Fruit fly (Drosophila melanogaster) whole organism, embryonic: ENCODE measurements around the gene Irbp.

Experiments
- ATbp ChIP-seq: fragments of 200-800 bp; sonication (Bioruptor generic); optimal IDR thresholded peaks from 2 replicates; lab custom pipeline; 2017; ENCODE audit warnings: missing biosample characterization, mild to moderate bottlenecking, missing genetic modification characterization, missing genetic modification reagents
- Atf6 ChIP-seq: fragments of 200-800 bp; sonication (Bioruptor generic); IDR thresholded peaks from 2 replicates; pipeline ENCODE4 v1.3.6; 2022; ENCODE audit warnings: missing biosample characterization, missing genetic modification characterization
- CG10321 ChIP-seq: fragments of 200-800 bp; sonication (Bioruptor generic); IDR thresholded peaks from 2 replicates; pipeline ENCODE4 v1.3.6; 2022; ENCODE audit warnings: missing biosample characterization, missing genetic modification characterization
- CG10565 ChIP-seq: fragments of 200-800 bp; sonication (Bioruptor generic); optimal IDR thresholded peaks from 3 replicates; lab custom pipeline; 2016; ENCODE audit warnings: missing biosample characterization, mild to moderate bottlenecking, missing genetic modification characterization
- CG1233 ChIP-seq: fragments of 200-800 bp; sonication (Bioruptor generic); optimal IDR thresholded peaks from 4 replicates; lab custom pipeline; 2018; ENCODE audit warnings: missing biosample characterization, mild to moderate bottlenecking, missing genetic modification characterization
- CG13287 ChIP-seq: fragments of 200-800 bp; sonication (Bioruptor generic); IDR thresholded peaks from 2 replicates; pipeline ENCODE4 v1.3.6; 2022; ENCODE audit warnings: missing biosample characterization, missing genetic modification characterization; ENCODE audit not compliant: partially characterized antibody
- CG13296 ChIP-seq: fragments of 200-800 bp; sonication (Bioruptor generic); optimal IDR thresholded peaks from 3 replicates; lab custom pipeline; 2018; ENCODE audit warnings: missing biosample characterization, mild to moderate bottlenecking, missing genetic modification characterization
- CG13624 ChIP-seq: fragments of 200-800 bp; sonication (Bioruptor generic); optimal IDR thresholded peaks from 2 replicates; lab custom pipeline; 2016; ENCODE audit warnings: missing biosample characterization, missing genetic modification characterization
- CG14667 ChIP-seq: fragments of 200-800 bp; sonication (Bioruptor generic); IDR thresholded peaks from 2 replicates; pipeline ENCODE4 v1.3.6; 2022; ENCODE audit warnings: missing biosample characterization, missing genetic modification characterization
- CG17186 ChIP-seq: fragments of 200-800 bp; sonication (Bioruptor generic); optimal IDR thresholded peaks from 3 replicates; lab custom pipeline; 2017; ENCODE audit warnings: missing biosample characterization, missing genetic modification reagents, missing genetic modification characterization
- CG1792 ChIP-seq: fragments of 200-800 bp; sonication (Bioruptor generic); optimal IDR thresholded peaks from 2 replicates; lab custom pipeline; 2016; ENCODE audit warnings: missing biosample characterization, missing genetic modification characterization
- CG18619 ChIP-seq: fragments of 200-800 bp; sonication (Bioruptor generic); optimal IDR thresholded peaks from 3 replicates; lab custom pipeline; 2017; ENCODE audit warnings: missing biosample characterization, mild to moderate bottlenecking, missing genetic modification characterization
- CG2116 ChIP-seq: fragments of 200-800 bp; sonication (Bioruptor generic); optimal IDR thresholded peaks from 3 replicates; lab custom pipeline; 2018; ENCODE audit warnings: missing biosample characterization, mild to moderate bottlenecking, missing genetic modification characterization
- CG2712 ChIP-seq: fragments of 200-800 bp; optimal IDR thresholded peaks from 3 replicates; lab custom pipeline; 2019; ENCODE audit warnings: missing biosample characterization, mild to moderate bottlenecking, missing genetic modification characterization, moderate library complexity
- CG31365 ChIP-seq: fragments of 200-800 bp; sonication (Bioruptor generic); optimal IDR thresholded peaks from 2 replicates; lab custom pipeline; 2018; ENCODE audit warnings: missing biosample characterization, mild to moderate bottlenecking, missing genetic modification characterization
- CG34224 ChIP-seq: fragments of 200-800 bp; sonication (Bioruptor generic); IDR thresholded peaks from 3 replicates; pipeline ENCODE4 v1.3.6; 2022; ENCODE audit warnings: missing biosample characterization, missing genetic modification characterization; ENCODE audit not compliant: partially characterized antibody
- CG3726 ChIP-seq: fragments of 200-800 bp; sonication (Bioruptor generic); IDR thresholded peaks from 3 replicates; pipeline ENCODE4, ENCODE4 v1.3.6; 2022; ENCODE audit warnings: missing biosample characterization, missing genetic modification characterization
- CG4328 ChIP-seq: fragments of 200-800 bp; sonication (Bioruptor generic); optimal IDR thresholded peaks from 3 replicates; lab custom pipeline; 2017; ENCODE audit warnings: missing biosample characterization, missing genetic modification reagents, missing genetic modification characterization
- CG6791 ChIP-seq: fragments of 200-800 bp; sonication (Bioruptor generic); IDR thresholded peaks from 3 replicates; pipeline ENCODE4 v1.3.6; 2022; ENCODE audit warnings: missing biosample characterization, missing genetic modification characterization; ENCODE audit not compliant: partially characterized antibody
- CG6854 ChIP-seq: fragments of 200-800 bp; sonication (Bioruptor generic); optimal IDR thresholded peaks from 3 replicates; lab custom pipeline; 2017; ENCODE audit warnings: missing biosample characterization, mild to moderate bottlenecking, missing genetic modification characterization
- CG7372 ChIP-seq: fragments of 200-800 bp; sonication (Bioruptor generic); IDR thresholded peaks from 2 replicates; pipeline ENCODE4 v1.3.6; 2022; ENCODE audit warnings: missing biosample characterization, missing genetic modification characterization
- CG7556 ChIP-seq: fragments of 200-800 bp; sonication (Bioruptor generic); optimal IDR thresholded peaks from 2 replicates; lab custom pipeline; 2017; ENCODE audit warnings: missing biosample characterization, mild to moderate bottlenecking, missing genetic modification characterization
- CG7928 ChIP-seq: fragments of 200-800 bp; sonication (Bioruptor generic); optimal IDR thresholded peaks from 2 replicates; lab custom pipeline; 2017; ENCODE audit warnings: missing biosample characterization, mild to moderate bottlenecking, missing genetic modification characterization
- CG7963 ChIP-seq: fragments of 200-800 bp; sonication (Bioruptor generic); IDR thresholded peaks from 3 replicates; pipeline ENCODE4 v1.3.6; 2022; ENCODE audit warnings: missing biosample characterization, missing genetic modification characterization; ENCODE audit not compliant: partially characterized antibody
- CG8281 ChIP-seq: fragments of 200-800 bp; sonication (Bioruptor generic); optimal IDR thresholded peaks from 2 replicates; lab custom pipeline; 2018; ENCODE audit warnings: missing biosample characterization, mild to moderate bottlenecking, missing genetic modification characterization, moderate library complexity
- CG9437 ChIP-seq: fragments of 200-800 bp; sonication (Bioruptor generic); optimal IDR thresholded peaks from 2 replicates; lab custom pipeline; 2018; ENCODE audit warnings: missing biosample characterization, mild to moderate bottlenecking, missing genetic modification characterization
- Dll ChIP-seq: fragments of 200-800 bp; sonication (Bioruptor generic); IDR thresholded peaks from 4 replicates; pipeline ENCODE4 v1.3.6; 2022; ENCODE audit warnings: missing biosample characterization, missing genetic modification characterization; ENCODE audit not compliant: partially characterized antibody
- Doc3 ChIP-seq: fragments of 200-800 bp; sonication (Bioruptor generic); IDR thresholded peaks from 3 replicates; pipeline ENCODE4 v1.3.6; 2022; ENCODE audit warnings: missing biosample characterization, missing genetic modification characterization; ENCODE audit not compliant: partially characterized antibody
- Ets65A ChIP-seq: fragments of 200-800 bp; sonication (Bioruptor generic); peaks from one replicate; lab custom pipeline; 2016; ENCODE audit warnings: missing biosample characterization, missing genetic modification characterization
- HLH3B ChIP-seq: fragments of 200-800 bp; sonication (Bioruptor generic); IDR thresholded peaks from 2 replicates; pipeline ENCODE4 v1.3.6; 2022; ENCODE audit warnings: missing biosample characterization, missing genetic modification characterization
- Hr78 ChIP-seq, 2 experiments: fragments of 200-800 bp in 1 of 2; fragments of >200 bp in 1 of 2; sonication (Bioruptor generic) in 1 of 2; optimal IDR thresholded peaks; 2 replicates each; lab custom pipeline; 2017 to 2019; ENCODE audit warnings: missing biosample characterization in 2 of 2, missing genetic modification characterization in 2 of 2, mild to moderate bottlenecking in 1 of 2, moderate library complexity in 1 of 2
- Ssrp ChIP-seq: fragments of 200-800 bp; sonication (Bioruptor generic); optimal IDR thresholded peaks from 2 replicates; lab custom pipeline; 2018; ENCODE audit warnings: missing biosample characterization, mild to moderate bottlenecking, missing genetic modification characterization, moderate library complexity
- al ChIP-seq: fragments of 200-800 bp; sonication (Bioruptor generic); IDR thresholded peaks from 2 replicates; pipeline ENCODE4 v1.3.6; 2022; ENCODE audit warnings: missing biosample characterization, missing genetic modification characterization
- ara ChIP-seq: fragments of 200-800 bp; sonication (Bioruptor generic); IDR thresholded peaks from 2 replicates; pipeline ENCODE4 v1.3.6; 2022; ENCODE audit warnings: missing biosample characterization, missing genetic modification characterization
- ase ChIP-seq: fragments of 200-800 bp; sonication (Bioruptor generic); IDR thresholded peaks from 3 replicates; pipeline ENCODE4 v1.3.6; 2022; ENCODE audit warnings: missing biosample characterization, missing genetic modification characterization
- chinmo ChIP-seq: fragments of 200-800 bp; sonication (Bioruptor generic); IDR thresholded peaks from 4 replicates; pipeline ENCODE4 v1.3.6; 2022; ENCODE audit warnings: missing biosample characterization, missing genetic modification characterization; ENCODE audit not compliant: partially characterized antibody
- crc ChIP-seq: fragments of 200-800 bp; sonication (Bioruptor generic); optimal IDR thresholded peaks from 2 replicates; lab custom pipeline; 2016; ENCODE audit warnings: missing biosample characterization, missing genetic modification characterization
- cwo ChIP-seq: fragments of 200-800 bp; sonication (Bioruptor generic); optimal IDR thresholded peaks from 3 replicates; lab custom pipeline; 2017; ENCODE audit warnings: missing biosample characterization, missing genetic modification characterization, mild to moderate bottlenecking, moderate library complexity, missing genetic modification reagents
- esg ChIP-seq: fragments of 200-800 bp; sonication (Bioruptor generic); conservative IDR thresholded peaks from 2 replicates; pipeline ENCODE4 v1.3.6; 2022; ENCODE audit warnings: missing biosample characterization, missing genetic modification characterization
- jing ChIP-seq: fragments of 200-800 bp; sonication (Bioruptor generic); optimal IDR thresholded peaks from 2 replicates; lab custom pipeline; 2018; ENCODE audit warnings: missing biosample characterization, mild to moderate bottlenecking, missing genetic modification characterization
- lilli ChIP-seq: fragments of 200-800 bp; sonication (Bioruptor generic); optimal IDR thresholded peaks from 3 replicates; lab custom pipeline; 2016; ENCODE audit warnings: missing biosample characterization, missing genetic modification characterization
- nmo ChIP-seq: fragments of 200-800 bp; sonication (Bioruptor generic); optimal IDR thresholded peaks from 2 replicates; lab custom pipeline; 2018; ENCODE audit warnings: missing biosample characterization, mild to moderate bottlenecking, missing genetic modification characterization, moderate library complexity
- so ChIP-seq: fragments of 200-800 bp; sonication (Bioruptor generic); IDR thresholded peaks from 3 replicates; pipeline ENCODE4 v1.3.6; 2022; ENCODE audit warnings: missing biosample characterization, missing genetic modification characterization
- tap ChIP-seq: fragments of 200-800 bp; optimal IDR thresholded peaks from 3 replicates; lab custom pipeline; 2019; ENCODE audit warnings: missing biosample characterization, mild to moderate bottlenecking, missing genetic modification characterization, moderate library complexity
- tna ChIP-seq: fragments of 200-800 bp; sonication (Bioruptor generic); IDR thresholded peaks from 2 replicates; pipeline ENCODE4 v1.3.6; 2022; ENCODE audit warnings: missing biosample characterization, missing genetic modification characterization; ENCODE audit not compliant: partially characterized antibody
- toy ChIP-seq: fragments of 200-800 bp; sonication (Bioruptor generic); IDR thresholded peaks from 2 replicates; pipeline ENCODE4 v1.3.6; 2022; ENCODE audit warnings: missing biosample characterization, missing genetic modification characterization
- zen2 ChIP-seq: fragments of 200-800 bp; sonication (Bioruptor generic); IDR thresholded peaks from 3 replicates; pipeline ENCODE4 v1.3.6; 2022; ENCODE audit warnings: missing biosample characterization, missing genetic modification characterization; ENCODE audit not compliant: partially characterized antibody

The Irbp gene

DNA sequence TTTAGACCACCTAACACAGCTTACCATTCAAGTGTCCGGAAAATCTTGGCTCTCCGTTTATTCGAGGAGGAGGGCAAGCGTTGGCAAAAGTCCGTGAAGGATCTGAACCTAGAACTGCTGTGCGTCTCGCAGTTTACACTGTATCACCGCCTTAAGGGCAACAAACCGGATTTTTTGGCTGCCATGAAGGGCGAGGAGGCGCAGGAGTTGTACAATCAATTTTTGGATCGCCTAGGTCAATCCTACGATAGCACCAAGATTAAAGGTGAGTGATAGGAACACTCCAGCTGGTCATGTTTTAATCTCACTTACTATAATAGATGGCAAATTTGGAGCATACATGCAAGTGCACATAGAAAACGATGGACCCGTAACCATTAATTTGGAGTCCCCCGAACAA is 20.5 kb downstream of the Irbp start:
- TF ChIP-seq Atf6 (GFP tag; lab: Robert Waterston, UW) (no peak), Ets65A (peak; percentile 58), CG13296 (GFP tag; lab: Kevin White, UChicago) (no peak), CG2712 (tag; lab: Kevin White, UChicago) (no peak)

dm6 chr3R:11431395-11431977 is 21.6 kb downstream of the Irbp start, which contains the start of the genes RpL24-like and CG5276:
Gene RpL24-like, minus strand, starts transcription at chr3R:11431582.
Gene CG5276, plus strand, starts transcription at chr3R:11431738.
- TF ChIP-seq CG13287 (GFP tag; lab: Robert Waterston, UW) (peak; percentile 77), CG6854 (GFP tag; lab: Kevin White, UChicago) (no peak), Doc3 (0 out of 3 replicates have a peak, but pooled peaks have one; percentile 36), so (GFP tag; lab: Robert Waterston, UW) (no peak), esg (GFP tag; lab: Robert Waterston, UW) (no peak), Dll (GFP tag; lab: Robert Waterston, UW) (peak; percentile 77), CG34224 (GFP tag; lab: Robert Waterston, UW) (peak; percentile 52; the same call in 2 of the 3 replicates), CG10565 (GFP tag; lab: Kevin White, UChicago) (no peak), CG9437 (no peak), CG3726 (GFP tag; lab: Robert Waterston, UW) (no peak), al (no peak), lilli (GFP tag; lab: Kevin White, UChicago) (no peak), CG8281 (tag; lab: Kevin White, UChicago) (no peak), CG7963 (0 out of 3 replicates have a peak, but pooled peaks have one; percentile 12), CG1233 (GFP tag; lab: Kevin White, UChicago) (peak; percentile 35), zen2 (GFP tag; lab: Robert Waterston, UW) (no peak), CG4328 (GFP tag; lab: Kevin White, UChicago) (no peak), Ssrp (no peak), CG31365 (tag; lab: Kevin White, UChicago) (no peak), nmo (peak; percentile 80), CG7928 (GFP tag; lab: Kevin White, UChicago) (no peak), cwo (GFP tag; lab: Kevin White, UChicago) (peak; percentile 66), CG7372 (GFP tag; lab: Robert Waterston, UW) (no peak), CG6791 (0 out of 3 replicates have a peak, but pooled peaks have one; percentile 44), CG7556 (GFP tag; lab: Kevin White, UChicago) (no peak), CG18619 (GFP tag; lab: Kevin White, UChicago) (no peak), CG1792 (no peak), CG2116 (GFP tag; lab: Kevin White, UChicago) (peak; percentile 93), jing (GFP tag; lab: Kevin White, UChicago) (no peak), tna (GFP tag; lab: Robert Waterston, UW) (no peak), CG13624 (GFP tag; lab: Kevin White, UChicago) (peak; percentile 61), toy (GFP tag; lab: Robert Waterston, UW) (no peak), CG14667 (GFP tag; lab: Robert Waterston, UW) (no peak), Hr78 (GFP tag; optimal IDR thresholded peaks at IDR 0.05; lab: Kevin White, UChicago) (no peak), HLH3B (no peak), chinmo (0 out of 4 replicates have a peak, but pooled peaks have one; percentile 60), tap (tag; lab: Kevin White, UChicago) (no peak), ara (no peak), CG17186 (GFP tag; lab: Kevin White, UChicago) (peak; percentile 94), ase (GFP tag; lab: Robert Waterston, UW) (no peak), CG10321 (GFP tag; lab: Robert Waterston, UW) (no peak), ATbp (GFP tag; lab: Kevin White, UChicago) (no peak), crc (no peak)
